Fruit fly (Drosophila melanogaster) whole organism: ENCODE measurements around the gene eEF1delta.

ENCODE experiments used
- psq ChIP-seq: fragments of >200 bp; optimal IDR thresholded peaks from 2 replicates; lab custom pipeline; 2017
- usp ChIP-seq: fragments of >200 bp; optimal IDR thresholded peaks from 2 replicates; lab custom pipeline; 2017; ENCODE audit warnings: missing biosample characterization, missing genetic modification characterization, mixed read lengths

Gene eEF1delta

dm6 chr2L:10280772-10281171 is 48.5 kb downstream of the eEF1delta start, which contains the start of gene CG34043:
Gene CG34043, minus strand, starts transcription at chr2L:10280872.
- TF ChIP-seq usp (GFP tag; lab: Kevin White, UChicago) (no peak), psq (no peak)
